Worm (Caenorhabditis elegans) whole organism, midembryonic: ENCODE data around the gene lido-7.

ENCODE experiments used
- T22C8.4 ChIP-seq: fragments of 200-800 bp; sonication (Bioruptor generic); IDR thresholded peaks from 2 replicates; pipeline ENCODE4 v1.3.6; 2022; ENCODE audit warnings: missing genetic modification characterization, missing compliant biosample characterization
- cog-1 ChIP-seq: sonication (generic microtip); optimal IDR thresholded peaks from 2 replicates; lab custom pipeline; 2016; ENCODE audit warnings: missing genetic modification characterization, missing compliant biosample characterization
- flt-1 ChIP-seq: fragments of 200-800 bp; sonication (Bioruptor generic); IDR thresholded peaks from 2 replicates; pipeline ENCODE4 v1.3.6; 2022; ENCODE audit warnings: missing genetic modification characterization, missing compliant biosample characterization
- klf-2 ChIP-seq: fragments of 200-800 bp; sonication (Bioruptor generic); conservative IDR thresholded peaks from 2 replicates; pipeline ENCODE4 v1.3.6; 2022; ENCODE audit warnings: missing genetic modification reagents, missing genetic modification characterization, missing compliant biosample characterization
- med-1 ChIP-seq: sonication (generic microtip); optimal IDR thresholded peaks from 2 replicates; lab custom pipeline; 2017; ENCODE audit warnings: missing genetic modification characterization, mild to moderate bottlenecking, missing compliant biosample characterization, antibody characterized with exemption, missing genetic modification reagents; ENCODE audit not compliant: insufficient read depth
- ref-1 ChIP-seq: fragments of 200-800 bp; sonication (Bioruptor generic); conservative IDR thresholded peaks from 2 replicates; pipeline ENCODE4 v1.3.6; 2022; ENCODE audit warnings: missing genetic modification reagents, missing genetic modification characterization, missing compliant biosample characterization
- tab-1 ChIP-seq: fragments of 200-800 bp; sonication (Bioruptor generic); IDR thresholded peaks from 2 replicates; pipeline ENCODE4 v1.3.6; 2022; ENCODE audit warnings: missing genetic modification characterization, missing compliant biosample characterization
- ztf-23 ChIP-seq: fragments of 200-800 bp; sonication (Bioruptor generic); IDR thresholded peaks from 2 replicates; pipeline ENCODE4 v1.3.6; 2022; ENCODE audit warnings: missing genetic modification reagents, missing genetic modification characterization, missing compliant biosample characterization
- ztf-29 ChIP-seq: fragments of 200-800 bp; sonication (Bioruptor generic); IDR thresholded peaks from 2 replicates; pipeline ENCODE4 v1.3.6; 2022; ENCODE audit warnings: missing genetic modification reagents, missing genetic modification characterization, missing compliant biosample characterization

ce11 chrII:2976597-2976996 lies 11.5 kb upstream of the lido-7 start, which contains the start of gene nhr-88:
- TF ChIP-seq flt-1 (no peak), ztf-29 (GFP tag; lab: Robert Waterston, UW) (no peak), ztf-23 (no peak), tab-1 (no peak), med-1 (GFP tag; lab: Kevin White, UChicago) (no peak), T22C8.4 (GFP tag; lab: Robert Waterston, UW) (no peak), ref-1 (GFP tag; lab: Robert Waterston, UW) (no peak), klf-2 (GFP tag; lab: Robert Waterston, UW) (no peak), cog-1 (tag; lab: Kevin White, UChicago) (no peak)
